Fruit fly (Drosophila melanogaster) Kc167 (cell line): ENCODE measurements around the gene PIG-P.

Source experiments
- Myc ChIP-seq: fragments of >200 bp; optimal IDR thresholded peaks from 2 replicates; lab custom pipeline; 2017; ENCODE audit warnings: missing external identifiers
- Sin3A ChIP-seq: fragments of >200 bp; optimal IDR thresholded peaks from 2 replicates; lab custom pipeline; 2018; ENCODE audit warnings: missing external identifiers
- insv ChIP-seq: fragments of >200 bp; optimal IDR thresholded peaks from 3 replicates; lab custom pipeline; 2018; ENCODE audit warnings: missing external identifiers
- psq ChIP-seq: fragments of >200 bp; optimal IDR thresholded peaks from 2 replicates; lab custom pipeline; 2017; ENCODE audit warnings: missing external identifiers

DNA sequence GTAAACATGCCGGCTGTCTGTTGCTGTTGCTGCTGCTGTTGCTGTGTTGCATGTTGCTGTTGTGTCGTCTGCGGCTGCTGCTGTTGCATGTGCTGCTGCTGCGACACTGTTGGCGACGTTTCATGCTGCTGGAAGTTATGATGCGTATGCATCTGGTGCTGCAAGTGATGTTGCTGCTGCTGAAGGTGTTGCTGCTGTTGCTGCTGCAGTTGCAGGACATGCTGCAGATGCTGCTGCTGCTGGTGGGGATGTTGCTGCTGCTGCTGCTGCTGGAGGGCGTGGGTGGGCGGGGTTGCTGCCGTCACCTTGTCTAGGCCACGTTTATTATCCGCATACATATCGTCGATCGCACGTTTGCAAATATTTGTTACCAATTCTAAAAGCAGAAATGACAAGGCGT is 38.2 kb upstream of the PIG-P start:
- TF ChIP-seq insv (lab: Kevin White, UChicago) (no peak), Myc (no peak), psq (lab: Kevin White, UChicago) (no peak), Sin3A (no peak)
